Worm (Caenorhabditis elegans) whole organism, midembryonic: ENCODE results near the gene prdh-1.

Experiments
- T22C8.4 ChIP-seq: fragments of 200-800 bp; sonication (Bioruptor generic); IDR thresholded peaks from 2 replicates; pipeline ENCODE4 v1.3.6; 2022; ENCODE audit warnings: missing genetic modification characterization, missing compliant biosample characterization
- cog-1 ChIP-seq: sonication (generic microtip); optimal IDR thresholded peaks from 2 replicates; lab custom pipeline; 2016; ENCODE audit warnings: missing genetic modification characterization, missing compliant biosample characterization
- flt-1 ChIP-seq: fragments of 200-800 bp; sonication (Bioruptor generic); IDR thresholded peaks from 2 replicates; pipeline ENCODE4 v1.3.6; 2022; ENCODE audit warnings: missing genetic modification characterization, missing compliant biosample characterization
- klf-2 ChIP-seq: fragments of 200-800 bp; sonication (Bioruptor generic); conservative IDR thresholded peaks from 2 replicates; pipeline ENCODE4 v1.3.6; 2022; ENCODE audit warnings: missing genetic modification reagents, missing genetic modification characterization, missing compliant biosample characterization
- med-1 ChIP-seq: sonication (generic microtip); optimal IDR thresholded peaks from 2 replicates; lab custom pipeline; 2017; ENCODE audit warnings: missing genetic modification characterization, mild to moderate bottlenecking, missing compliant biosample characterization, antibody characterized with exemption, missing genetic modification reagents; ENCODE audit not compliant: insufficient read depth
- ref-1 ChIP-seq: fragments of 200-800 bp; sonication (Bioruptor generic); conservative IDR thresholded peaks from 2 replicates; pipeline ENCODE4 v1.3.6; 2022; ENCODE audit warnings: missing genetic modification reagents, missing genetic modification characterization, missing compliant biosample characterization
- tab-1 ChIP-seq: fragments of 200-800 bp; sonication (Bioruptor generic); IDR thresholded peaks from 2 replicates; pipeline ENCODE4 v1.3.6; 2022; ENCODE audit warnings: missing genetic modification characterization, missing compliant biosample characterization
- ztf-23 ChIP-seq: fragments of 200-800 bp; sonication (Bioruptor generic); IDR thresholded peaks from 2 replicates; pipeline ENCODE4 v1.3.6; 2022; ENCODE audit warnings: missing genetic modification reagents, missing genetic modification characterization, missing compliant biosample characterization
- ztf-29 ChIP-seq: fragments of 200-800 bp; sonication (Bioruptor generic); IDR thresholded peaks from 2 replicates; pipeline ENCODE4 v1.3.6; 2022; ENCODE audit warnings: missing genetic modification reagents, missing genetic modification characterization, missing compliant biosample characterization

DNA sequence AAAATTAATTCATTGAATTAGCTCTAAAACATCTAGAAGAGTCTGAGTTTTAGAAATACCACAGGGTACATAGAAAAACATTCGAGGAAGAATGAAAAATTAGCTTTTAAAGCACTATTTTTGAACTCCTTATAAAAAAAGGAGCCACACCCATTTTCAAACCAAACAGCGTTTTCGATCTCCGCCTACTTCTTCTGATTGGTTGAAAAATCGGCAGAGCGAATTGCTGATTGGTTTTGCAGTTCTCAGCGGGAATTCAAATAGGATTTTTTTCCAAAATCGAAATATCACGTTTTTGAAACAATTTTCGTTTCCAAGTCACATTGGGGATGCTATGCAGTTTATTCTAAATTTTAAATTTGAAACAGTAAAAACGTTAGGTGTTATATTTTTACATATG lies 1.7 kb upstream of the prdh-1 start:
- TF ChIP-seq tab-1 (GFP tag; lab: Robert Waterston, UW) (no peak), klf-2 (GFP tag; lab: Robert Waterston, UW) (no peak), ztf-29 (GFP tag; lab: Robert Waterston, UW) (no peak), cog-1 (tag; lab: Kevin White, UChicago) (no peak), med-1 (GFP tag; lab: Kevin White, UChicago) (no peak), flt-1 (no peak), ref-1 (GFP tag; lab: Robert Waterston, UW) (no peak), T22C8.4 (no peak), ztf-23 (GFP tag; lab: Robert Waterston, UW) (no peak)
